Fruit fly (Drosophila melanogaster) whole organism, embryonic: Measurements from ENCODE around the gene Fkbp59.

Experiments
- Atf-2 ChIP-seq: fragments of 200-800 bp; sonication (Bioruptor generic); optimal IDR thresholded peaks from 2 replicates; lab custom pipeline; 2016; ENCODE audit warnings: missing biosample characterization, missing genetic modification characterization
- CG10959 ChIP-seq: fragments of 200-800 bp; sonication (Bioruptor generic); IDR thresholded peaks from 2 replicates; pipeline ENCODE4 v1.3.6; 2022; ENCODE audit warnings: missing biosample characterization, missing genetic modification characterization
- CG14710 ChIP-seq: fragments of 200-800 bp; sonication (Bioruptor generic); optimal IDR thresholded peaks from 3 replicates; lab custom pipeline; 2019; ENCODE audit warnings: missing biosample characterization, mild to moderate bottlenecking, missing genetic modification characterization, moderate library complexity
- CG15696 ChIP-seq: fragments of 200-800 bp; sonication (Bioruptor generic); optimal IDR thresholded peaks from 2 replicates; lab custom pipeline; 2019; ENCODE audit warnings: missing biosample characterization, mild to moderate bottlenecking, missing genetic modification characterization, moderate library complexity
- CG1647 ChIP-seq: fragments of 200-800 bp; sonication (Bioruptor generic); optimal IDR thresholded peaks from 3 replicates; lab custom pipeline; 2016; ENCODE audit warnings: missing biosample characterization, missing genetic modification characterization
- CG17385 ChIP-seq: fragments of 200-800 bp; sonication (Bioruptor generic); optimal IDR thresholded peaks from 3 replicates; lab custom pipeline; 2018; ENCODE audit warnings: missing biosample characterization, mild to moderate bottlenecking, missing genetic modification characterization
- CG2202 ChIP-seq: fragments of 200-800 bp; sonication (Bioruptor generic); optimal IDR thresholded peaks from 2 replicates; lab custom pipeline; 2018; ENCODE audit warnings: missing biosample characterization, mild to moderate bottlenecking, missing genetic modification characterization
- CG31441 ChIP-seq: fragments of 200-800 bp; sonication (Bioruptor generic); IDR thresholded peaks from 2 replicates; pipeline ENCODE4 v1.3.6; 2022; ENCODE audit warnings: missing biosample characterization, missing genetic modification characterization
- CG33213 ChIP-seq: fragments of 200-800 bp; sonication (Bioruptor generic); optimal IDR thresholded peaks from 3 replicates; lab custom pipeline; 2016; ENCODE audit warnings: missing biosample characterization, missing genetic modification characterization
- CG34376 ChIP-seq: fragments of 200-800 bp; sonication (Bioruptor generic); optimal IDR thresholded peaks from 2 replicates; lab custom pipeline; 2018; ENCODE audit warnings: missing biosample characterization, mild to moderate bottlenecking, missing genetic modification characterization
- CG3995 ChIP-seq: fragments of 200-800 bp; sonication (Bioruptor generic); optimal IDR thresholded peaks from 3 replicates; lab custom pipeline; 2016; ENCODE audit warnings: missing biosample characterization, missing genetic modification characterization
- CG4617 ChIP-seq: fragments of 200-800 bp; sonication (Bioruptor generic); optimal IDR thresholded peaks from 3 replicates; lab custom pipeline; 2016; ENCODE audit warnings: missing biosample characterization, missing genetic modification characterization, borderline replicate concordance
- CG8290 ChIP-seq, 3 experiments: fragments of 200-800 bp; sonication (Bioruptor generic); optimal IDR thresholded peaks; 2 replicates each; lab custom pipeline; 2016 to 2019; ENCODE audit warnings: missing biosample characterization in 3 of 3, missing genetic modification characterization in 3 of 3, mild to moderate bottlenecking in 2 of 3, moderate library complexity in 1 of 3
- CrebB ChIP-seq: fragments of 200-800 bp; sonication (Bioruptor generic); optimal IDR thresholded peaks from 3 replicates; lab custom pipeline; 2018; ENCODE audit warnings: missing biosample characterization, mild to moderate bottlenecking, missing genetic modification characterization
- Dip3 ChIP-seq: fragments of 200-800 bp; sonication (Bioruptor generic); optimal IDR thresholded peaks from 3 replicates; lab custom pipeline; 2016; ENCODE audit warnings: missing biosample characterization, missing genetic modification characterization
- Dll ChIP-seq: fragments of 200-800 bp; sonication (Bioruptor generic); IDR thresholded peaks from 4 replicates; pipeline ENCODE4 v1.3.6; 2022; ENCODE audit warnings: missing biosample characterization, missing genetic modification characterization; ENCODE audit not compliant: partially characterized antibody
- E2f1 ChIP-seq: fragments of 200-800 bp; sonication (Bioruptor generic); IDR thresholded peaks from 2 replicates; pipeline ENCODE4 v1.3.6; 2022; ENCODE audit warnings: missing biosample characterization, missing genetic modification characterization
- Fer1 ChIP-seq: fragments of 200-800 bp; sonication (Bioruptor generic); optimal IDR thresholded peaks from 2 replicates; lab custom pipeline; 2017; ENCODE audit warnings: missing biosample characterization, mild to moderate bottlenecking, missing genetic modification characterization
- HLH3B ChIP-seq: fragments of 200-800 bp; sonication (Bioruptor generic); IDR thresholded peaks from 2 replicates; pipeline ENCODE4 v1.3.6; 2022; ENCODE audit warnings: missing biosample characterization, missing genetic modification characterization
- Hr3 ChIP-seq: fragments of 200-800 bp; sonication (Bioruptor generic); optimal IDR thresholded peaks from 3 replicates; lab custom pipeline; 2016; ENCODE audit warnings: missing biosample characterization, missing genetic modification characterization
- Lim3 ChIP-seq: fragments of 200-800 bp; sonication (Bioruptor generic); IDR thresholded peaks from 2 replicates; pipeline ENCODE4 v1.3.6; 2022; ENCODE audit warnings: missing biosample characterization, missing genetic modification characterization
- MTF-1 ChIP-seq: fragments of 200-800 bp; sonication (Bioruptor generic); optimal IDR thresholded peaks from 2 replicates; lab custom pipeline; 2018; ENCODE audit warnings: missing biosample characterization, mild to moderate bottlenecking, missing genetic modification characterization, borderline replicate concordance
- Sox102F ChIP-seq: fragments of 200-800 bp; sonication (Bioruptor generic); optimal IDR thresholded peaks from 2 replicates; lab custom pipeline; 2018; ENCODE audit warnings: missing biosample characterization, mild to moderate bottlenecking, missing genetic modification characterization, moderate library complexity
- Taf1 ChIP-seq: fragments of 200-800 bp; sonication (Bioruptor generic); IDR thresholded peaks from 2 replicates; pipeline ENCODE4 v1.3.6; 2022; ENCODE audit warnings: missing biosample characterization, missing genetic modification characterization
- YL-1 ChIP-seq: fragments of 200-800 bp; sonication (Bioruptor generic); optimal IDR thresholded peaks from 3 replicates; lab custom pipeline; 2017; ENCODE audit warnings: missing biosample characterization, mild to moderate bottlenecking, missing genetic modification characterization
- al ChIP-seq: fragments of 200-800 bp; sonication (Bioruptor generic); IDR thresholded peaks from 2 replicates; pipeline ENCODE4 v1.3.6; 2022; ENCODE audit warnings: missing biosample characterization, missing genetic modification characterization
- bowl ChIP-seq: fragments of 200-800 bp; sonication (Bioruptor generic); IDR thresholded peaks from 2 replicates; pipeline ENCODE4 v1.3.6; 2022; ENCODE audit warnings: missing biosample characterization, missing genetic modification characterization
- corto ChIP-seq: fragments of 200-800 bp; sonication (Bioruptor generic); optimal IDR thresholded peaks from 2 replicates; lab custom pipeline; 2016; ENCODE audit warnings: missing biosample characterization, mild to moderate bottlenecking, missing genetic modification characterization, moderate library complexity
- crc ChIP-seq: fragments of 200-800 bp; sonication (Bioruptor generic); optimal IDR thresholded peaks from 2 replicates; lab custom pipeline; 2016; ENCODE audit warnings: missing biosample characterization, missing genetic modification characterization
- da ChIP-seq: fragments of 200-800 bp; sonication (Bioruptor generic); optimal IDR thresholded peaks from 2 replicates; lab custom pipeline; 2016; ENCODE audit warnings: missing biosample characterization, missing genetic modification characterization
- emc ChIP-seq: fragments of 200-800 bp; sonication (Bioruptor generic); optimal IDR thresholded peaks from 2 replicates; lab custom pipeline; 2016; ENCODE audit warnings: missing biosample characterization, missing genetic modification characterization
- fd64A ChIP-seq: fragments of 200-800 bp; sonication (Bioruptor generic); optimal IDR thresholded peaks from 3 replicates; lab custom pipeline; 2018; ENCODE audit warnings: missing biosample characterization, mild to moderate bottlenecking, missing genetic modification characterization
- fru ChIP-seq: fragments of >200 bp; optimal IDR thresholded peaks from 2 replicates; lab custom pipeline; 2017
- hkb ChIP-seq, 2 experiments: fragments of 200-800 bp in 1 of 2; fragments of >200 bp in 1 of 2; sonication (Bioruptor generic) in 1 of 2; IDR thresholded peaks in 1 of 2; optimal IDR thresholded peaks in 1 of 2; 2 replicates each; pipeline versions ENCODE4 v1.3.6 to Lab custom; 2017 to 2022; ENCODE audit warnings: missing biosample characterization in 1 of 2, missing genetic modification characterization in 1 of 2
- kni ChIP-seq: fragments of 200-800 bp; sonication (Bioruptor generic); optimal IDR thresholded peaks from 3 replicates; lab custom pipeline; 2017; ENCODE audit warnings: mild to moderate bottlenecking, missing biosample characterization, missing genetic modification reagents, missing genetic modification characterization
- oc ChIP-seq: fragments of 200-800 bp; sonication (Bioruptor generic); optimal IDR thresholded peaks from 2 replicates; lab custom pipeline; 2018; ENCODE audit warnings: missing biosample characterization, mild to moderate bottlenecking, missing genetic modification characterization, moderate library complexity
- otp ChIP-seq: fragments of 200-800 bp; sonication (Bioruptor generic); IDR thresholded peaks from 3 replicates; pipeline ENCODE4, ENCODE4 v1.3.6; 2022; ENCODE audit warnings: missing biosample characterization, missing genetic modification characterization
- pfk ChIP-seq: fragments of 200-800 bp; sonication (Bioruptor generic); optimal IDR thresholded peaks from 2 replicates; lab custom pipeline; 2018; ENCODE audit warnings: missing biosample characterization, mild to moderate bottlenecking, missing genetic modification characterization, moderate library complexity
- pho ChIP-seq: fragments of 200-800 bp; sonication (Bioruptor generic); optimal IDR thresholded peaks from 2 replicates; lab custom pipeline; 2016; ENCODE audit warnings: missing biosample characterization, missing genetic modification characterization
- pzg ChIP-seq: fragments of 200-800 bp; sonication (Bioruptor generic); optimal IDR thresholded peaks from 3 replicates; lab custom pipeline; 2018; ENCODE audit warnings: missing biosample characterization, mild to moderate bottlenecking, missing genetic modification characterization, moderate library complexity
- seq ChIP-seq: fragments of 200-800 bp; sonication (Bioruptor generic); IDR thresholded peaks from 2 replicates; pipeline ENCODE4 v1.3.6; 2022; ENCODE audit warnings: missing biosample characterization, missing genetic modification characterization
- sr ChIP-seq: fragments of 200-800 bp; sonication (Bioruptor generic); IDR thresholded peaks from 3 replicates; pipeline ENCODE4 v1.3.6; 2022; ENCODE audit warnings: missing biosample characterization, missing genetic modification characterization
- tap ChIP-seq: fragments of 200-800 bp; optimal IDR thresholded peaks from 3 replicates; lab custom pipeline; 2019; ENCODE audit warnings: missing biosample characterization, mild to moderate bottlenecking, missing genetic modification characterization, moderate library complexity
- tio ChIP-seq: fragments of 200-800 bp; sonication (Bioruptor generic); optimal IDR thresholded peaks from 2 replicates; lab custom pipeline; 2017; ENCODE audit warnings: missing biosample characterization, missing genetic modification characterization, inconsistent platforms
- tll ChIP-seq, 2 experiments: fragments of 200-800 bp in 1 of 2; fragments of >200 bp in 1 of 2; sonication (Bioruptor generic) in 1 of 2; optimal IDR thresholded peaks; 2 replicates each; lab custom pipeline; 2017 to 2019; ENCODE audit warnings: missing biosample characterization in 2 of 2, missing genetic modification characterization in 2 of 2, mild to moderate bottlenecking in 1 of 2, moderate library complexity in 1 of 2
- trh ChIP-seq: fragments of 200-800 bp; sonication (Bioruptor generic); optimal IDR thresholded peaks from 2 replicates; lab custom pipeline; 2016; ENCODE audit warnings: missing biosample characterization, missing genetic modification characterization
- twi ChIP-seq: fragments of 200-800 bp; optimal IDR thresholded peaks from 2 replicates; lab custom pipeline; 2019; ENCODE audit warnings: missing biosample characterization, mild to moderate bottlenecking, missing genetic modification characterization, moderate library complexity
- unpg ChIP-seq: fragments of 200-800 bp; sonication (Bioruptor generic); optimal IDR thresholded peaks from 3 replicates; lab custom pipeline; 2018; ENCODE audit warnings: missing biosample characterization, mild to moderate bottlenecking, missing genetic modification characterization, moderate library complexity
- zen2 ChIP-seq: fragments of 200-800 bp; sonication (Bioruptor generic); IDR thresholded peaks from 3 replicates; pipeline ENCODE4 v1.3.6; 2022; ENCODE audit warnings: missing biosample characterization, missing genetic modification characterization; ENCODE audit not compliant: partially characterized antibody

The Fkbp59 gene

DNA sequence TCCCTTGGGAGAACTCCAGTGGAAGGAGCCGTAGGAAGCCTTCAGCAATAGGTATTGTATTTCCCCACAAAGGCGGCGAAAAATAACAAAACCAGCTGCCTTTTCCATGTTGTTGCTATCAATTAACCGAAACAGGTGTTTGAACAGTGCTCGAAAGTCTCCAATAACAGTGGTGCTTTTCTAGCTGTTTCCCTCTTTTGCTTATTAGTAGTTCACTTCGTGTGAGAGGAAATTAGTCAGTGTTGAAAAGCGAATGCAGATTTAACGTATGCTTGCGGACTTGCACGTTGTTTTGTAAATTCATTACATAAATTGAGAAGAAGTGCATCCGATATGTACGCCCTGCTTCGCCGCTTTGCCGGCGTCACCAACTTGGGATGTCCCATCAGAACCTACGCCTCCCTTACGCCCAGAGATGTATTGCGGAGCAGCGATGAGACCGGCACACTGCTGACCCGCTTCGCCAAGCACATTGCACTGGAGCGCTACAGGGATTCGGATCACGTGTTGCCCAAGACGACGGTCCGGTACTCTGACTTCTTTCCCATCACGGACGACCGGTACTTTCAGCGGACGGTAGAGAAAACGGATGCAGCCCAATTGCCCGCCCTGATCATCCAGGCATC lies 50.9 kb downstream of the Fkbp59 start, which contains the start of the genes Datp and CG4619 (continued):
- TF ChIP-seq CG34376 (GFP tag; lab: Kevin White, UChicago) (peak; percentile 31), pzg (GFP tag; lab: Kevin White, UChicago) (peak; percentile 79), E2f1 (GFP tag; lab: Robert Waterston, UW) (no peak), Lim3 (GFP tag; lab: Robert Waterston, UW) (no peak), fru (lab: Kevin White, UChicago) (no peak), CG31441 (no peak), tll (GFP tag; optimal IDR thresholded peaks at IDR 0.05; lab: Kevin White, UChicago) (no peak), CG8290 (GFP tag; optimal IDR thresholded peaks at IDR 0.05; lab: Kevin White, UChicago) (no peak), CG8290 (tag; optimal IDR thresholded peaks at IDR 0.05; lab: Kevin White, UChicago) (no peak), CG10959 (no peak), CG4617 (GFP tag; lab: Kevin White, UChicago) (peak; percentile 55), otp (no peak), CrebB (tag; lab: Kevin White, UChicago) (no peak), twi (tag; lab: Kevin White, UChicago) (no peak), YL-1 (peak; percentile 68), bowl (GFP tag; lab: Robert Waterston, UW) (no peak), al (no peak; the same call in 1 of the 2 replicates), emc (GFP tag; lab: Kevin White, UChicago) (peak; percentile 38), CG3995 (GFP tag; lab: Kevin White, UChicago) (peak; percentile 36), kni (GFP tag; lab: Kevin White, UChicago) (peak; percentile 32), sr (GFP tag; lab: Robert Waterston, UW) (no peak), Fer1 (GFP tag; lab: Kevin White, UChicago) (peak; percentile 52), CG14710 (tag; lab: Kevin White, UChicago) (peak; percentile 37), tap (no peak), pho (GFP tag; lab: Kevin White, UChicago) (peak; percentile 38), CG1647 (GFP tag; lab: Kevin White, UChicago) (peak; percentile 21), crc (GFP tag; lab: Kevin White, UChicago) (no peak), corto (GFP tag; lab: Kevin White, UChicago) (no peak), CG17385 (peak; percentile 56), zen2 (GFP tag; lab: Robert Waterston, UW) (no peak), Sox102F (GFP tag; lab: Kevin White, UChicago) (no peak), MTF-1 (GFP tag; lab: Kevin White, UChicago) (no peak), hkb (optimal IDR thresholded peaks at IDR 0.05; lab: Kevin White, UChicago) (no peak), hkb (GFP tag; IDR thresholded peaks at IDR 0.05; lab: Robert Waterston, UW) (no peak), Dip3 (peak; percentile 42), seq (no peak), CG33213 (GFP tag; lab: Kevin White, UChicago) (peak; percentile 64), CG15696 (tag; lab: Kevin White, UChicago) (no peak), unpg (GFP tag; lab: Kevin White, UChicago) (no peak), Dll (GFP tag; lab: Robert Waterston, UW) (no peak), CG2202 (tag; lab: Kevin White, UChicago) (no peak), Atf-2 (GFP tag; lab: Kevin White, UChicago) (no peak), pfk (GFP tag; lab: Kevin White, UChicago) (peak; percentile 9), tio (no peak), trh (no peak), HLH3B (GFP tag; lab: Robert Waterston, UW) (0 out of 2 replicates have a peak, but pooled peaks have one; percentile 25), da (GFP tag; lab: Kevin White, UChicago) (peak; percentile 49), Hr3 (no peak), fd64A (no peak), oc (tag; lab: Kevin White, UChicago) (no peak), Taf1 (peak; percentile 33; the same call in 1 of the 2 replicates)
